Worm (Caenorhabditis elegans): Measurements from ENCODE around the gene C55C3.8.

The C55C3.8 gene

DNA sequence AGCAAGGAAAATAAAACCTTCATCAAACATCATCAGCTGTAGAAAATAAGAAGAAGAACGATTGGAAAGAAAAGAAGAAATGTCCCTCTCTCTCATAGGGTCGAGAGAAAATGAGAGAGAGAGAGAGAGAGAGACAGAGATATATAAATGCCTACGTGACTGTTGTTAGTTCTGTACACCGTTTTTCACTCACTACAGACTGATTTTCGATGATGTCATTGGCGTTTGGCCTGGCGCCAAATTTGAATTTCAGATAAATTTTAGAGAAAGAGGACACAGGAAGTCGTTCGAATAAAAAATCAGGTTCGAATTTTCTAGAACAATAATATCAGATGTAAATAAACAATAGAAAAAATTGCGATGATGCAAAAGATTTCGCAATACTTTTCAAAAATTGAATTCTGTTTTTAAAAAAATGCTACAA is 34.9 kb upstream of the C55C3.8 start:
- no peak for TF ChIP-seq cog-1 (tag; optimal IDR thresholded peaks at IDR 0.05)
- TF ChIP-seq ztf-23 (GFP tag; IDR thresholded peaks at IDR 0.05), result no peak
- no peak for TF ChIP-seq ref-1 (GFP tag; conservative IDR thresholded peaks at IDR 0.05)
- TF ChIP-seq flt-1 (GFP tag; IDR thresholded peaks at IDR 0.05), result no peak
- TF ChIP-seq tab-1 (GFP tag; IDR thresholded peaks at IDR 0.05), result no peak
- TF ChIP-seq klf-2 (GFP tag; conservative IDR thresholded peaks at IDR 0.05), result no peak
- TF ChIP-seq ztf-29 (GFP tag; IDR thresholded peaks at IDR 0.05), result no peak
- no peak for TF ChIP-seq T22C8.4 (GFP tag; IDR thresholded peaks at IDR 0.05)
- no peak for TF ChIP-seq med-1 (GFP tag; optimal IDR thresholded peaks at IDR 0.05; ENCODE audit: insufficient read depth)

DNA sequence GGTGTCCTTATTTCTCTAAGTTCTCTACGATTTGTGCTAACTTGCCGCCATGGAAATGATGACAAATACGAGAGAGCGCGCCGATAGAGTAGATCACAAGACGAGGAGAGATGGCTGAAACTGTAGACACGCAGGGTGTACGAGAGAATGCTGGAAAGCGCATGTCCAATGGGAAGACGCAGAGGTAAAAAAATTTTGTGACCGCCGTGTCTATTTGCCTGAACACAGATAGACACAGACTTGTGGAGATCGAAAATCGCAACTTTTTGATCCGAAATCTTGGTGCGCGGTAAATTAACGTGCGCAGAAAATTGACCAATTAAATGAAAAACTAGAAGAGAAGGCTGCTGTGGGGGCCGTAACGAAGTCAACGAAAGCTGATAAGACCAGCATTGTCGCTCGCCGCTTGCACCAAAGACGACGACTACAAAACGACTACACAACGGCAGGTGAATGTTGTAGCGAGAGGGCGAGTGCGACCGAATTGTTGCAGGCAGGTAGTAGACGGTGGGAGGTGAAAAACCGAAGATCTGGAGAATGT is 33.6 kb upstream of the C55C3.8 start:
- TF ChIP-seq cog-1 (tag; optimal IDR thresholded peaks at IDR 0.05) (peak; percentile 26), med-1 (GFP tag; optimal IDR thresholded peaks at IDR 0.05; ENCODE audit: insufficient read depth) (no peak), flt-1 (GFP tag; IDR thresholded peaks at IDR 0.05) (no peak)

DNA sequence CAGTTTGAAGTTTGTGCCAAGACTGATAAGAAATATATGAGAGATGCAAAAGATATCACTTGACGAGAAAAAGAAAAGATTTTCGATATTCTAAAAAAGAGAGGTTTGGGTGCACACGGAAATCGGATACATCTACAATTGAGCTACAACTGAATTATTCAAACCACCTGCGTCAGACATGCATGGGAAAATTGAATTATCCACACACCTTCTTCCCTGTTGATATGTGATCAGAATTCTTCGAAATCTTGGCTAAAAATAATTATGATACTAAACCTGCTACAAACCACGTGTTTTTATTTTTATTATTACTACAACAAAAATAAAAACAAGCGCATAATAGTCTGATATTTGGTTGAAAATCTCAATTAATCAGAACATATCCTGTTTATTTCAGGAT is 32.6 kb upstream of the C55C3.8 start:
- TF ChIP-seq klf-2 (GFP tag; conservative IDR thresholded peaks at IDR 0.05) (no peak), med-1 (GFP tag; optimal IDR thresholded peaks at IDR 0.05; ENCODE audit: insufficient read depth) (no peak), tab-1 (GFP tag; IDR thresholded peaks at IDR 0.05) (no peak), T22C8.4 (GFP tag; IDR thresholded peaks at IDR 0.05) (no peak), cog-1 (tag; optimal IDR thresholded peaks at IDR 0.05) (no peak), ztf-23 (GFP tag; IDR thresholded peaks at IDR 0.05) (no peak), ref-1 (GFP tag; conservative IDR thresholded peaks at IDR 0.05) (no peak), ztf-29 (GFP tag; IDR thresholded peaks at IDR 0.05) (no peak), flt-1 (GFP tag; IDR thresholded peaks at IDR 0.05) (no peak)

DNA sequence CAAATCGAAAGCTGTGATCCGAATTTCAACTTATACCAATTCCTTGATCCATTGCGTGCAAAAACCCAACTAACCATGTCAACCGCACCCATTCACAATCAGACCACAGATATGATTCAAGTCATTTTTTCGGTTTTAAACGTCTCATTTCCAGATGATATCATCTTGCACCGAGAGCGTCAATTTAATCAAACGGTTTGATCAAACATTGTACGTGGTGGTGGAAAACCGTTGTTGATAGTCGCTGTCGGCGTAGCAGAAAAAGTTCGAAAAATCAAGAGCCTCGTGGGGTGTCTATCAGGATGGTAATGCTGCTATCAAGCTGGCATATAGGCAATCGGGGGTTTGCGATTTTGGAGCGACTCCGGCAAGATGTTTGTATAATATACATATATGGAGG is 31.9 kb upstream of the C55C3.8 start:
- no peak for TF ChIP-seq ref-1 (GFP tag; conservative IDR thresholded peaks at IDR 0.05)
- no peak for TF ChIP-seq ztf-23 (GFP tag; IDR thresholded peaks at IDR 0.05)
- TF ChIP-seq T22C8.4 (GFP tag; IDR thresholded peaks at IDR 0.05), result no peak
- TF ChIP-seq flt-1 (GFP tag; IDR thresholded peaks at IDR 0.05), result no peak

DNA sequence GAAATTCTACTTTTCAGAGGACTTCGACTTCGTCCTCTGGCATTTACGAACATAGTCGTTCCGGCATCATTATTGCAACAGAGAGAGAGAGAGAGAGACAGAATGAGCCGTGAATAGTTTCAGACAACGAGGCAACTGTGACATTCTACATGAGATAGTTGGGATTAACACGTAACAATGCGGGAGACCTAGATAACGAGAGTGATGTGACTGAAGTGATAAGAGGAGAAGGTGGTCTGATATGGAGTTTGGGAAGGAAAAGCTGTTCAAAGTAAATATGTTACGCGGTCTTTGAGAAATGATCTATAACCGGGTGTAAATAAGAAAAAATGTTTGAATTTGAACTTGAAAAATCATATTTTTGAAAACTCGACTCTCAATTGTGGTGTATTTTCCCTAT is 31.4 kb upstream of the C55C3.8 start:
- no peak for TF ChIP-seq cog-1 (tag; optimal IDR thresholded peaks at IDR 0.05)
- no peak for TF ChIP-seq flt-1 (GFP tag; IDR thresholded peaks at IDR 0.05)
- TF ChIP-seq ref-1 (GFP tag; conservative IDR thresholded peaks at IDR 0.05), result no peak
- no peak for TF ChIP-seq ztf-29 (GFP tag; IDR thresholded peaks at IDR 0.05)

DNA sequence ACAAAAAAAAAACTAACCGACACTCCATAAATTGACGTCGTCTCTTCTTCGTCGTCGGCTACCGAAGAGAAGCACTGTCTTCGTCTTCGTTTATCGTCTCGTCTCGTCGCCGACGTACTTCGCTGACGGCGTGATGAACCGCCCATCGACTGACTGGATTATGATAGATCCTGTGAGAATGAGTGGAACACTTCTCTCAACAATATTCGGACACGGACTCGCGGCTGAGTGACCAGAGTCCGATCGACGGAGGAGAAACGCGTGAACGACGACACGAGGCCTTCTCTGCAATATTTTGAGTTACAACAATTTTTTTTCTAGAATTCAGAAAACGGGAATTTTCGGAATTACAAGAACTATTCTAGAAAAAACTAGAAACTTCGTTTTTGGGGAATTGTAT is 30.6 kb upstream of the C55C3.8 start, which contains the start of gene skn-1:
Gene skn-1 (minus strand): TSS at position 146 of the 400 bp plus-strand sequence.
- TF ChIP-seq tab-1 (GFP tag; IDR thresholded peaks at IDR 0.05), result no peak
- no peak for TF ChIP-seq T22C8.4 (GFP tag; IDR thresholded peaks at IDR 0.05)
- no peak for TF ChIP-seq ref-1 (GFP tag; conservative IDR thresholded peaks at IDR 0.05)
- no peak for TF ChIP-seq ztf-23 (GFP tag; IDR thresholded peaks at IDR 0.05)
- no peak for TF ChIP-seq klf-2 (GFP tag; conservative IDR thresholded peaks at IDR 0.05)
- TF ChIP-seq med-1 (GFP tag; optimal IDR thresholded peaks at IDR 0.05; ENCODE audit: insufficient read depth), result no peak
- no peak for TF ChIP-seq ztf-29 (GFP tag; IDR thresholded peaks at IDR 0.05)

DNA sequence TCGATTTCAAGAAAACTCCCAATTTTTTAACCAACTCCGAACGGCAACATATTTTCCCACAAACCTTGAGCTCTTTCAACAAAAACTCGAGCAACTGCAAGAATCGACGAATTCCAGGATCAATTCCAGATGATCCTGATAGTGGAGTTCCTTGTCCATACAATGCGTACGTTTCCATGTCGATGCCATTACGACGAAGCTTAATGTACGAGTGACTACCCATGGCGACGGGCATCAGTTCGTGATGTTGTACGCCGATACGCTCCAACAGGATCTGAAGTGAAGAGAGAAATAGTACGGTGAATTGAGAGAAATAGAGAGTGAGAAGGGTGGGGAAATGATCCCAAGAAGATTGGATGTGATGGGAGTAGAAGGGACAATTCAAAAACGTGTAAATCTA is 28.8 kb upstream of the C55C3.8 start:
- no peak for TF ChIP-seq ztf-29 (GFP tag; IDR thresholded peaks at IDR 0.05)
- no peak for TF ChIP-seq med-1 (GFP tag; optimal IDR thresholded peaks at IDR 0.05; ENCODE audit: insufficient read depth)
- TF ChIP-seq cog-1 (tag; optimal IDR thresholded peaks at IDR 0.05), result no peak
- no peak for TF ChIP-seq tab-1 (GFP tag; IDR thresholded peaks at IDR 0.05)
- no peak for TF ChIP-seq ztf-23 (GFP tag; IDR thresholded peaks at IDR 0.05)
- TF ChIP-seq T22C8.4 (GFP tag; IDR thresholded peaks at IDR 0.05), result no peak
- TF ChIP-seq flt-1 (GFP tag; IDR thresholded peaks at IDR 0.05), result no peak
- no peak for TF ChIP-seq klf-2 (GFP tag; conservative IDR thresholded peaks at IDR 0.05)
- no peak for TF ChIP-seq ref-1 (GFP tag; conservative IDR thresholded peaks at IDR 0.05)

DNA sequence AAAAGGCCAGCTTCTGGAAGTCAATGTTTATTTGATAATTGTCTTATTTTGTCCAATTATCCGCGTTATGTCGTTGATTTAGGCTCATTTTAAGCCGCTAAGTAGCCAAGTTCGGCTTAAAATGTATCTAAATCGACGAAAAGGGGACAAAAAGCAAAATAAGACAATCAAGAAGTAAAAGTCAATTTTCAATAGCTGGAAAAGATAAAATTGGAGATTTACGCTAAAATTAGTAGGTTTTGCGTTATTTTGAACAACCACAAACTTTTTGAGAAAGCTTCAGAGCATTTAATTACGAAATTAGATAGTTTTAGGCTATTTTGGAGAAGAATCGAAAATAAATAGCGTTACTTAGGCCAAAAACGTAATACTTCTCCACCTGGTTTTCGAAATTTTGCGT is 27.9 kb upstream of the C55C3.8 start:
- TF ChIP-seq ztf-29 (GFP tag; IDR thresholded peaks at IDR 0.05) (no peak), med-1 (GFP tag; optimal IDR thresholded peaks at IDR 0.05; ENCODE audit: insufficient read depth) (no peak), ref-1 (GFP tag; conservative IDR thresholded peaks at IDR 0.05) (no peak), T22C8.4 (GFP tag; IDR thresholded peaks at IDR 0.05) (no peak), flt-1 (GFP tag; IDR thresholded peaks at IDR 0.05) (no peak), tab-1 (GFP tag; IDR thresholded peaks at IDR 0.05) (no peak), klf-2 (GFP tag; conservative IDR thresholded peaks at IDR 0.05) (no peak), ztf-23 (GFP tag; IDR thresholded peaks at IDR 0.05) (no peak), cog-1 (tag; optimal IDR thresholded peaks at IDR 0.05) (no peak)

DNA sequence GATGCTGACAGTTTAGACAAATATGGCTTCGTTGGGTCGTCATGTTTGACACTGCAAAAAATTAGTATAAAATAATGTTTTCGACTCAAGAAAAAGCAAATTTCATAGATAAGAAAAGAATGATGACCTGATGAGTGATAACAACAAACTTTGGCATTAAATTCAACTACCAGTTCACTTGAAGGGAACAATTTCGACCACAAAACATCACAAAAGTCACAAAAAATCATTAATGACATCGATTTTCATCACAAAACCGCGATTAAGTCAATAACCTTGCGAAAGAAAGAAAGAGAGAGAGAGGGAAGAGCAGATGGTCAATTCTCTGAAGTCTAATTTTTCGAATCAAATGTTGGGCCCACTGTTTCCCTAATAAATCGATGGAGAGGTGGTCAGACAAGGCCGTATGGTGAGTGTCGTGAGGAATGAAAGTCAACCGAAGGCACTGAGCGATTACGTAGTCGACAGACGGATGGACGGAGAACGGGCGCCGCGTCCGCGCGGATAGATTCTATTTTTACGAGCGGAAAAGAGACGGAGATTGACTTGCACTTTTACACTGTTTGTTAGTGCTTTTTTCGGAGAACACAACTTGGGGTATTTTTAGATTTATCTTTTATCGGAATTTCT is 26.3 kb upstream of the C55C3.8 start, which contains the start of gene bec-1:
Gene bec-1 (minus strand): TSS at position 51 of the 630 bp plus-strand sequence.
- TF ChIP-seq tab-1 (GFP tag; IDR thresholded peaks at IDR 0.05) (no peak), cog-1 (tag; optimal IDR thresholded peaks at IDR 0.05) (no peak), ztf-23 (GFP tag; IDR thresholded peaks at IDR 0.05) (no peak), ztf-29 (GFP tag; IDR thresholded peaks at IDR 0.05) (no peak), flt-1 (GFP tag; IDR thresholded peaks at IDR 0.05) (no peak), ref-1 (GFP tag; conservative IDR thresholded peaks at IDR 0.05) (no peak), med-1 (GFP tag; optimal IDR thresholded peaks at IDR 0.05; ENCODE audit: insufficient read depth) (no peak)

DNA sequence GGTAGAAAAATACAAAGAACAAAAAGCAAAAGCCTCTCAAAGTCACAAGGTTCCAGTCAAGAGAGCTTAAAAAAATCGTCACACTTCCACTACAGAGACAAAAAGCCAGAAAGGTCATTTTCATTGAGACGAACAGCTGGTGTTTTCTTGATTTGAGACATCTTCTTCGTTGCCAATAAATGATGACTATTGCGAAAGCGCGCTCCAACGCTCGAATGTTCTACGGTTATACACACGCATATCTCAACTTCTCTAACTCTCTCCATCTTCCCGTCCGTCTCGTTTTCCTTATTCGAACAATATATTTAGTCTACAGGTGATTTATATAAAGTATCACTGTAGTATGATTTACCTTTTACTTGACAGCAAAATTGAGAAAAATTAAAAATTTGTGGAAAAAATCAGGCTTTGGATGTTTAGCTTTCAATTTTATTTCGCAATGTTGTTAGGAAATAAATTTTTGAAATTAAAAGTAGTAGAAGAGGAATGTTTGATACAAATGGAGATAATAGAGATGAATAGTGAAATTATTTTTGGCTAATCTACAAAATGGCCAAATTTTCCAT is 25.4 kb upstream of the C55C3.8 start:
- no peak for TF ChIP-seq ztf-23 (GFP tag; IDR thresholded peaks at IDR 0.05)
- no peak for TF ChIP-seq cog-1 (tag; optimal IDR thresholded peaks at IDR 0.05)
- no peak for TF ChIP-seq T22C8.4 (GFP tag; IDR thresholded peaks at IDR 0.05)
- no peak for TF ChIP-seq flt-1 (GFP tag; IDR thresholded peaks at IDR 0.05)
- no peak for TF ChIP-seq tab-1 (GFP tag; IDR thresholded peaks at IDR 0.05)
- no peak for TF ChIP-seq ztf-29 (GFP tag; IDR thresholded peaks at IDR 0.05)
- TF ChIP-seq med-1 (GFP tag; optimal IDR thresholded peaks at IDR 0.05; ENCODE audit: insufficient read depth), result no peak
- no peak for TF ChIP-seq klf-2 (GFP tag; conservative IDR thresholded peaks at IDR 0.05)
- no peak for TF ChIP-seq ref-1 (GFP tag; conservative IDR thresholded peaks at IDR 0.05)
